Worm (Caenorhabditis elegans) whole organism, L4 larva: Measurements from ENCODE around the gene E02H4.4.
A peak's percentile ranks its signal among the peaks of the same experiment; 100 is the strongest.

ENCODE experiments used
- F26F4.8 ChIP-seq: fragments of 200-800 bp; sonication (Bioruptor generic); conservative IDR thresholded peaks from 2 replicates; pipeline ENCODE4 v1.3.6; 2022; ENCODE audit warnings: missing genetic modification characterization, missing compliant biosample characterization
- F37D6.2 ChIP-seq: sonication (generic microtip); optimal IDR thresholded peaks from 2 replicates; lab custom pipeline; 2016; ENCODE audit warnings: mild to moderate bottlenecking, missing genetic modification characterization, missing compliant biosample characterization
- R02D3.7 ChIP-seq: fragments of 150-350 bp; sonication (generic microtip); optimal IDR thresholded peaks from 3 replicates; lab custom pipeline; 2014; ENCODE audit warnings: missing biosample characterization, missing genetic modification characterization
- Y5F2A.4 ChIP-seq: fragments of 200-800 bp; sonication (Bioruptor generic); optimal IDR thresholded peaks from 2 replicates; lab custom pipeline; 2018; ENCODE audit warnings: mild to moderate bottlenecking, missing genetic modification characterization, missing compliant biosample characterization
- aly-2 ChIP-seq: sonication (generic microtip); optimal IDR thresholded peaks from 2 replicates; lab custom pipeline; 2018; ENCODE audit warnings: missing biosample characterization, missing genetic modification characterization
- arid-1 ChIP-seq: fragments of 200-800 bp; sonication (Bioruptor generic); conservative IDR thresholded peaks from 2 replicates; pipeline ENCODE4 v1.3.6; 2022; ENCODE audit warnings: missing genetic modification reagents, missing genetic modification characterization, missing compliant biosample characterization
- ceh-28 ChIP-seq: fragments of 150-350 bp; optimal IDR thresholded peaks from 2 replicates; lab custom pipeline; 2014; ENCODE audit warnings: missing biosample characterization, missing genetic modification reagents, missing genetic modification characterization
- ceh-32 ChIP-seq: sonication (generic microtip); optimal IDR thresholded peaks from 2 replicates; lab custom pipeline; 2016; ENCODE audit warnings: mild to moderate bottlenecking, missing genetic modification characterization, missing compliant biosample characterization; ENCODE audit not compliant: poor library complexity
- ceh-44 ChIP-seq: fragments of 200-800 bp; sonication (Bioruptor generic); IDR thresholded peaks from 2 replicates; pipeline ENCODE4 v1.3.6; 2022; ENCODE audit warnings: missing genetic modification reagents, missing genetic modification characterization, missing compliant biosample characterization
- ceh-82 ChIP-seq: sonication (generic microtip); optimal IDR thresholded peaks from 2 replicates; lab custom pipeline; 2017; ENCODE audit warnings: missing biosample characterization, missing genetic modification characterization
- ces-1 ChIP-seq: fragments of 150-350 bp; sonication (generic microtip); optimal IDR thresholded peaks from 4 replicates; lab custom pipeline; 2014; ENCODE audit warnings: missing biosample characterization, missing genetic modification reagents, missing genetic modification characterization
- daf-12 ChIP-seq: fragments of 150-350 bp; optimal IDR thresholded peaks from 2 replicates; lab custom pipeline; 2014; ENCODE audit warnings: missing biosample characterization, missing genetic modification reagents, missing genetic modification characterization
- daf-16 ChIP-seq, 3 experiments: sonication (generic microtip); optimal IDR thresholded peaks; 2 replicates each; lab custom pipeline; 2016 to 2017; ENCODE audit warnings: missing genetic modification characterization in 3 of 3, missing genetic modification reagents in 3 of 3, mild to moderate bottlenecking in 2 of 3, missing compliant biosample characterization in 2 of 3, missing biosample characterization in 1 of 3, moderate library complexity in 1 of 3
- dmd-6 ChIP-seq: fragments of 200-800 bp; sonication (Bioruptor generic); IDR thresholded peaks from 2 replicates; pipeline ENCODE4 v1.3.6; 2022; ENCODE audit warnings: missing genetic modification reagents, missing genetic modification characterization, missing compliant biosample characterization
- dmd-9 ChIP-seq: fragments of 200-800 bp; sonication (Bioruptor generic); IDR thresholded peaks from 2 replicates; pipeline ENCODE4 v1.3.6; 2022; ENCODE audit warnings: missing genetic modification reagents, missing genetic modification characterization, missing compliant biosample characterization
- duxl-1 ChIP-seq: sonication (generic microtip); optimal IDR thresholded peaks from 2 replicates; lab custom pipeline; 2016; ENCODE audit warnings: mild to moderate bottlenecking, missing genetic modification characterization, moderate library complexity, missing compliant biosample characterization; ENCODE audit not compliant: poor library complexity
- dve-1 ChIP-seq: sonication (generic microtip); optimal IDR thresholded peaks from 2 replicates; lab custom pipeline; 2017; ENCODE audit warnings: antibody characterized with exemption, mild to moderate bottlenecking, missing genetic modification characterization, missing compliant biosample characterization; ENCODE audit not compliant: insufficient read depth
- fos-1 ChIP-seq: fragments of 150-350 bp; optimal IDR thresholded peaks from 2 replicates; lab custom pipeline; 2014; ENCODE audit warnings: missing biosample characterization, missing genetic modification characterization
- gei-8 ChIP-seq: fragments of 200-800 bp; sonication (Bioruptor generic); optimal IDR thresholded peaks from 2 replicates; lab custom pipeline; 2018; ENCODE audit warnings: mild to moderate bottlenecking, missing genetic modification characterization, missing compliant biosample characterization
- hif-1 ChIP-seq, 2 experiments: sonication (generic microtip); optimal IDR thresholded peaks; 2 replicates each; lab custom pipeline; 2016 to 2017; ENCODE audit warnings: missing compliant biosample characterization in 2 of 2, missing genetic modification characterization in 2 of 2, missing genetic modification reagents in 2 of 2, missing genotype in 2 of 2, mild to moderate bottlenecking in 1 of 2
- hmg-1.1 ChIP-seq: fragments of 200-800 bp; sonication (Bioruptor generic); IDR thresholded peaks from 2 replicates; pipeline ENCODE4 v1.3.6; 2022; ENCODE audit warnings: missing genetic modification reagents, missing genetic modification characterization, missing compliant biosample characterization
- jun-1 ChIP-seq: fragments of 150-350 bp; optimal IDR thresholded peaks from 2 replicates; lab custom pipeline; 2014; ENCODE audit warnings: missing biosample characterization, missing genetic modification reagents, missing genetic modification characterization
- lim-7 ChIP-seq: fragments of 200-800 bp; sonication (Bioruptor generic); IDR thresholded peaks from 2 replicates; pipeline ENCODE4 v1.3.6; 2022; ENCODE audit warnings: missing genetic modification characterization, missing compliant biosample characterization
- lin-1 ChIP-seq: fragments of 200-800 bp; sonication (Bioruptor generic); IDR thresholded peaks from 2 replicates; pipeline ENCODE4 v1.3.6; 2022; ENCODE audit warnings: missing genetic modification reagents, missing genetic modification characterization, missing compliant biosample characterization
- lin-13 ChIP-seq: fragments of 150-350 bp; optimal IDR thresholded peaks from 2 replicates; lab custom pipeline; 2014; ENCODE audit warnings: missing biosample characterization, missing genetic modification reagents, missing genetic modification characterization
- lin-15B ChIP-seq: fragments of 150-350 bp; sonication (generic microtip); optimal IDR thresholded peaks from 3 replicates; lab custom pipeline; 2014; ENCODE audit warnings: missing biosample characterization, missing genetic modification characterization
- lin-39 ChIP-seq: fragments of 150-350 bp; optimal IDR thresholded peaks from 2 replicates; lab custom pipeline; 2014; ENCODE audit warnings: missing biosample characterization, missing genetic modification reagents, missing genetic modification characterization
- lsy-2 ChIP-seq, 2 experiments: fragments of 150-350 bp in 1 of 2; sonication (generic microtip) in 1 of 2; optimal IDR thresholded peaks; 2 replicates each; lab custom pipeline; 2014 to 2017; ENCODE audit warnings: missing biosample characterization in 2 of 2, missing genetic modification characterization in 2 of 2
- madf-5 ChIP-seq, 2 experiments: fragments of 200-800 bp; sonication (Bioruptor generic); IDR thresholded peaks; 2 replicates each; pipeline ENCODE4 v1.3.6; 2022; ENCODE audit warnings: missing compliant biosample characterization in 2 of 2, missing genetic modification characterization in 2 of 2
- madf-9 ChIP-seq: fragments of 200-800 bp; sonication (Bioruptor generic); conservative IDR thresholded peaks from 2 replicates; pipeline ENCODE4 v1.3.6; 2022; ENCODE audit warnings: missing genetic modification reagents, missing genetic modification characterization, missing compliant biosample characterization
- mdl-1 ChIP-seq, 2 experiments: fragments of 150-350 bp in 1 of 2; sonication (generic microtip) in 1 of 2; optimal IDR thresholded peaks; 2 replicates each; lab custom pipeline; 2014 to 2017; ENCODE audit warnings: missing biosample characterization in 2 of 2, missing genetic modification characterization in 2 of 2
- mdt-29 ChIP-seq: fragments of 200-800 bp; sonication (Bioruptor generic); IDR thresholded peaks from 2 replicates; pipeline ENCODE4 v1.3.6; 2022; ENCODE audit warnings: missing genetic modification reagents, missing genetic modification characterization, missing compliant biosample characterization
- mep-1 ChIP-seq: fragments of 150-350 bp; sonication (generic microtip); optimal IDR thresholded peaks from 3 replicates; lab custom pipeline; 2014; ENCODE audit warnings: missing biosample characterization, missing genetic modification characterization
- nhr-10 ChIP-seq: fragments of 150-350 bp; optimal IDR thresholded peaks from 2 replicates; lab custom pipeline; 2014; ENCODE audit warnings: missing biosample characterization, missing genetic modification characterization
- nhr-11 ChIP-seq: fragments of 150-350 bp; optimal IDR thresholded peaks from 2 replicates; lab custom pipeline; 2014; ENCODE audit warnings: missing biosample characterization, missing genetic modification characterization
- nhr-237 ChIP-seq: sonication (generic microtip); optimal IDR thresholded peaks from 2 replicates; lab custom pipeline; 2017; ENCODE audit warnings: missing biosample characterization, missing genetic modification characterization
- nhr-25 ChIP-seq: sonication (generic microtip); optimal IDR thresholded peaks from 2 replicates; lab custom pipeline; 2017; ENCODE audit warnings: missing genetic modification characterization, mild to moderate bottlenecking, missing compliant biosample characterization, antibody characterized with exemption, moderate library complexity, borderline replicate concordance; ENCODE audit not compliant: insufficient read depth
- nhr-6 ChIP-seq: fragments of 150-350 bp; optimal IDR thresholded peaks from 2 replicates; lab custom pipeline; 2014; ENCODE audit warnings: missing biosample characterization, missing genetic modification characterization
- pqm-1 ChIP-seq: sonication (generic microtip); optimal IDR thresholded peaks from 2 replicates; lab custom pipeline; 2017; ENCODE audit warnings: missing biosample characterization, missing genetic modification characterization
- rbr-2 ChIP-seq: sonication (generic microtip); optimal IDR thresholded peaks from 2 replicates; lab custom pipeline; 2016; ENCODE audit warnings: missing genotype, missing genetic modification characterization, missing compliant biosample characterization
- saeg-2 ChIP-seq: fragments of 200-800 bp; sonication (Bioruptor generic); IDR thresholded peaks from 2 replicates; pipeline ENCODE4 v1.3.6; 2022; ENCODE audit warnings: missing genetic modification reagents, missing genetic modification characterization, missing compliant biosample characterization
- sdz-12 ChIP-seq: fragments of 200-800 bp; sonication (Bioruptor generic); optimal IDR thresholded peaks from 2 replicates; lab custom pipeline; 2018; ENCODE audit warnings: mild to moderate bottlenecking, missing genetic modification characterization, missing compliant biosample characterization
- snpc-4 ChIP-seq: fragments of 150-350 bp; optimal IDR thresholded peaks from 2 replicates; lab custom pipeline; 2014; ENCODE audit warnings: missing biosample characterization, missing genetic modification characterization
- spr-3 ChIP-seq: fragments of 200-800 bp; sonication (Bioruptor generic); optimal IDR thresholded peaks from 2 replicates; lab custom pipeline; 2018; ENCODE audit warnings: mild to moderate bottlenecking, missing genetic modification characterization, missing compliant biosample characterization
- tag-97 ChIP-seq: fragments of 200-800 bp; sonication (Bioruptor generic); IDR thresholded peaks from 2 replicates; pipeline ENCODE4 v1.3.6; 2022; ENCODE audit warnings: missing genetic modification characterization, missing compliant biosample characterization
- tra-1 ChIP-seq: fragments of 200-800 bp; sonication (Bioruptor generic); IDR thresholded peaks from 2 replicates; pipeline ENCODE4 v1.3.6; 2022; ENCODE audit warnings: missing genetic modification reagents, missing genetic modification characterization, missing compliant biosample characterization
- vab-7 ChIP-seq: fragments of 200-800 bp; sonication (Bioruptor generic); IDR thresholded peaks from 2 replicates; pipeline ENCODE4 v1.3.6; 2022; ENCODE audit warnings: missing genetic modification reagents, missing genetic modification characterization, missing compliant biosample characterization
- zfp-2 ChIP-seq: sonication (generic microtip); optimal IDR thresholded peaks from 2 replicates; lab custom pipeline; 2016; ENCODE audit warnings: mild to moderate bottlenecking, missing genetic modification characterization, missing compliant biosample characterization
- zip-11 ChIP-seq: fragments of 200-800 bp; sonication (Bioruptor generic); IDR thresholded peaks from 2 replicates; pipeline ENCODE4 v1.3.6; 2022; ENCODE audit warnings: missing genetic modification characterization, missing compliant biosample characterization
- zip-2 ChIP-seq: fragments of 150-350 bp; optimal IDR thresholded peaks from 2 replicates; lab custom pipeline; 2014; ENCODE audit warnings: missing biosample characterization, missing genetic modification characterization
- ztf-11 ChIP-seq: fragments of 150-350 bp; optimal IDR thresholded peaks from 2 replicates; lab custom pipeline; 2014; ENCODE audit warnings: missing biosample characterization, missing genetic modification characterization

The E02H4.4 gene

ce11 chrX:14228764-14229163 lies 29.0 kb upstream of the E02H4.4 start (continued):
- peak; percentile 25 for TF ChIP-seq rbr-2 (tag; lab: Kevin White, UChicago)
- TF ChIP-seq saeg-2: no peak
- TF ChIP-seq nhr-10 (tag; lab: Kevin White, UChicago): no peak
- TF ChIP-seq ceh-44 (GFP tag; lab: Robert Waterston, UW): peak; percentile 76; the same call in 1 of the 2 replicates
- TF ChIP-seq nhr-6 (tag; lab: Kevin White, UChicago): peak; percentile 60
- TF ChIP-seq lin-13 (GFP tag; lab: Kevin White, UChicago): peak; percentile 61
- no peak for TF ChIP-seq ceh-82
- no peak for TF ChIP-seq lin-15B
- no peak for TF ChIP-seq lsy-2 (tag; optimal IDR thresholded peaks at IDR 0.05; lab: Kevin White, UChicago)
- TF ChIP-seq ztf-11 (tag; lab: Kevin White, UChicago): no peak
- TF ChIP-seq madf-9 (GFP tag; lab: Robert Waterston, UW): no peak
- TF ChIP-seq vab-7 (GFP tag; lab: Robert Waterston, UW): no peak; the same call in 1 of the 2 replicates
- no peak for TF ChIP-seq mep-1
- TF ChIP-seq madf-5 (GFP tag; IDR thresholded peaks at IDR 0.05; lab: Robert Waterston, UW): 0 out of 4 replicates have a peak, but pooled peaks of 1 of the 2 experiments have one; percentile 50
- TF ChIP-seq Y5F2A.4 (GFP tag; lab: Kevin White, UChicago): no peak
- TF ChIP-seq fos-1 (tag; lab: Kevin White, UChicago): no peak
- peak in 1 of 2 experiments; percentile 68 for TF ChIP-seq daf-16 (GFP tag; optimal IDR thresholded peaks at IDR 0.05; lab: Kevin White, UChicago)
- peak; percentile 59 for TF ChIP-seq daf-16 (tag; optimal IDR thresholded peaks at IDR 0.05; lab: Kevin White, UChicago)
- TF ChIP-seq ceh-28 (tag; lab: Kevin White, UChicago): no peak
- TF ChIP-seq ceh-32 (tag; lab: Kevin White, UChicago): no peak
- no peak for TF ChIP-seq F37D6.2 (tag; lab: Kevin White, UChicago)
- peak; percentile 48; the same call in 1 of the 2 replicates for TF ChIP-seq tra-1 (GFP tag; lab: Robert Waterston, UW)
- no peak for TF ChIP-seq snpc-4
- no peak for TF ChIP-seq dve-1
- TF ChIP-seq lim-7: peak; percentile 89
- TF ChIP-seq nhr-11 (tag; lab: Kevin White, UChicago): peak; percentile 14
- no peak for TF ChIP-seq zip-11 (GFP tag; lab: Robert Waterston, UW)
- TF ChIP-seq spr-3 (GFP tag; lab: Kevin White, UChicago): no peak
- no peak for TF ChIP-seq gei-8
- no peak for TF ChIP-seq R02D3.7
- TF ChIP-seq dmd-6 (GFP tag; lab: Robert Waterston, UW): peak; percentile 50; the same call in 1 of the 2 replicates
- no peak for TF ChIP-seq daf-12 (tag; lab: Kevin White, UChicago)
- TF ChIP-seq nhr-237 (tag; lab: Kevin White, UChicago): no peak
- TF ChIP-seq lin-1 (GFP tag; lab: Robert Waterston, UW): no peak; the same call in 1 of the 2 replicates
- TF ChIP-seq dmd-9 (GFP tag; lab: Robert Waterston, UW): no peak
- no peak for TF ChIP-seq zip-2 (tag; lab: Kevin White, UChicago)
- TF ChIP-seq pqm-1: no peak
- no peak for TF ChIP-seq hmg-1.1 (GFP tag; lab: Robert Waterston, UW)
- TF ChIP-seq lin-39 (tag; lab: Kevin White, UChicago): no peak
- TF ChIP-seq sdz-12 (GFP tag; lab: Kevin White, UChicago): no peak
- no peak for TF ChIP-seq arid-1 (GFP tag; lab: Robert Waterston, UW)
- no peak for TF ChIP-seq nhr-25 (tag; lab: Kevin White, UChicago)
- no peak for TF ChIP-seq jun-1
- no peak for TF ChIP-seq mdl-1 (tag; optimal IDR thresholded peaks at IDR 0.05; lab: Kevin White, UChicago)
- no peak for TF ChIP-seq aly-2 (tag; lab: Kevin White, UChicago)
- TF ChIP-seq duxl-1: peak; percentile 61
- TF ChIP-seq ces-1 (GFP tag; lab: Kevin White, UChicago): no peak
- no peak for TF ChIP-seq zfp-2
- TF ChIP-seq F26F4.8: peak; percentile 88
- no peak for TF ChIP-seq tag-97
- no peak for TF ChIP-seq hif-1 (tag; optimal IDR thresholded peaks at IDR 0.05; lab: Kevin White, UChicago)
- TF ChIP-seq mdt-29 (GFP tag; lab: Robert Waterston, UW): no peak
